Fruit fly (Drosophila melanogaster): ENCODE measurements around the gene PIG-P.

PIG-P gene

dm6 chr3R:26052150-26052908, 5.7 kb downstream of the PIG-P start, which contains the start of the genes Exo84 and Vps2 (continued):
- no peak for TF ChIP-seq CG2875 (GFP tag; optimal IDR thresholded peaks at IDR 0.05)
- TF ChIP-seq crol (GFP tag; IDR thresholded peaks at IDR 0.05), result no peak
- peak; percentile 67 for TF ChIP-seq kay (GFP tag; optimal IDR thresholded peaks at IDR 0.05)
- no peak for TF ChIP-seq da (GFP tag; optimal IDR thresholded peaks at IDR 0.05)
- TF ChIP-seq z (GFP tag; IDR thresholded peaks at IDR 0.05), result no peak
- TF ChIP-seq danr (GFP tag; IDR thresholded peaks at IDR 0.05), result no peak
- TF ChIP-seq sug (tag; optimal IDR thresholded peaks at IDR 0.05), result peak; percentile 68
- no peak for TF ChIP-seq fd64A (GFP tag; optimal IDR thresholded peaks at IDR 0.05)
- TF ChIP-seq ap (GFP tag; IDR thresholded peaks at IDR 0.05), result no peak
- no peak for TF ChIP-seq Nf-YA (GFP tag; IDR thresholded peaks at IDR 0.05)
- TF ChIP-seq NK7.1 (GFP tag; optimal IDR thresholded peaks at IDR 0.05), result no peak
- TF ChIP-seq CG13424 (tag; optimal IDR thresholded peaks at IDR 0.05), result peak; percentile 66
- TF ChIP-seq CG4282 (GFP tag; optimal IDR thresholded peaks at IDR 0.05), result no peak
- no peak for TF ChIP-seq CG10565 (GFP tag; optimal IDR thresholded peaks at IDR 0.05)
- TF ChIP-seq CG10654 (GFP tag; optimal IDR thresholded peaks at IDR 0.05), result no peak
- TF ChIP-seq eve (GFP tag; optimal IDR thresholded peaks at IDR 0.05), result no peak
- TF ChIP-seq Taf1 (GFP tag; IDR thresholded peaks at IDR 0.05), result no peak
- TF ChIP-seq GATAe (GFP tag; conservative IDR thresholded peaks at IDR 0.05), result no peak
- no peak for TF ChIP-seq CG12744 (GFP tag; optimal IDR thresholded peaks at IDR 0.05)
- no peak for TF ChIP-seq ara (GFP tag; IDR thresholded peaks at IDR 0.05)
- 0 out of 2 replicates have a peak, but pooled peaks have one; percentile 6 for TF ChIP-seq Dref (GFP tag; IDR thresholded peaks at IDR 0.05)
- peak; percentile 37 for TF ChIP-seq Hmx (GFP tag; optimal IDR thresholded peaks at IDR 0.05)
- peak; percentile 78 for TF ChIP-seq CG9817 (tag; optimal IDR thresholded peaks at IDR 0.05)
- TF ChIP-seq ato (GFP tag; IDR thresholded peaks at IDR 0.05; ENCODE audit: partially characterized antibody), result no peak
- TF ChIP-seq CG12942 (GFP tag; optimal IDR thresholded peaks at IDR 0.05), result peak; percentile 29
- no peak for TF ChIP-seq Ada2b (GFP tag; IDR thresholded peaks at IDR 0.05)
- no peak for TF ChIP-seq Scr (GFP tag; IDR thresholded peaks at IDR 0.05; ENCODE audit: partially characterized antibody)
- TF ChIP-seq gro (GFP tag; optimal IDR thresholded peaks at IDR 0.05), result peak; percentile 37
- peak in 1 of 2 experiments; percentile 77 for TF ChIP-seq tll (GFP tag; optimal IDR thresholded peaks at IDR 0.05)
- no peak for TF ChIP-seq stc (GFP tag; IDR thresholded peaks at IDR 0.05)
- TF ChIP-seq D19A (tag; optimal IDR thresholded peaks at IDR 0.05), result no peak
- TF ChIP-seq ERR (GFP tag; optimal IDR thresholded peaks at IDR 0.05), result no peak
- TF ChIP-seq luna (GFP tag; optimal IDR thresholded peaks at IDR 0.05), result no peak
- TF ChIP-seq HLH3B (GFP tag; IDR thresholded peaks at IDR 0.05), result no peak
- no peak for TF ChIP-seq HLH4C (GFP tag; IDR thresholded peaks at IDR 0.05; ENCODE audit: partially characterized antibody)
- no peak for TF ChIP-seq Bteb2 (GFP tag; optimal IDR thresholded peaks at IDR 0.05)
- no peak for TF ChIP-seq CG5245 (GFP tag; optimal IDR thresholded peaks at IDR 0.05)
- TF ChIP-seq CG17612 (GFP tag; IDR thresholded peaks at IDR 0.05), result no peak
- no peak for TF ChIP-seq Opbp (GFP tag; IDR thresholded peaks at IDR 0.05; ENCODE audit: partially characterized antibody)
- 0 out of 2 replicates have a peak, but pooled peaks have one; percentile 28 for TF ChIP-seq CG6272 (GFP tag; IDR thresholded peaks at IDR 0.05)
- no peak for TF ChIP-seq CG2129 (GFP tag; IDR thresholded peaks at IDR 0.05; ENCODE audit: partially characterized antibody)
- TF ChIP-seq YL-1 (GFP tag; optimal IDR thresholded peaks at IDR 0.05), result peak; percentile 45
- peak; percentile 33 for TF ChIP-seq lilli (GFP tag; optimal IDR thresholded peaks at IDR 0.05)
- TF ChIP-seq nmo (GFP tag; optimal IDR thresholded peaks at IDR 0.05), result peak; percentile 77
- TF ChIP-seq CG1603 (tag; optimal IDR thresholded peaks at IDR 0.05), result peak; percentile 24
- peak; percentile 39 for TF ChIP-seq CG18619 (GFP tag; optimal IDR thresholded peaks at IDR 0.05)
- TF ChIP-seq CG15601 (tag; optimal IDR thresholded peaks at IDR 0.05), result no peak
- TF ChIP-seq CG17361 (GFP tag; IDR thresholded peaks at IDR 0.05), result peak; percentile 90
- TF ChIP-seq lab (GFP tag; optimal IDR thresholded peaks at IDR 0.05), result no peak
- TF ChIP-seq CG8281 (tag; optimal IDR thresholded peaks at IDR 0.05), result no peak

Measured in whole organism, embryonic.